Worm (Caenorhabditis elegans) whole organism, L3 larva: ENCODE data around the gene F17E9.16.
"Not testable (repeated sequence)": the region's sequence is repeated elsewhere in the genome, so short reads cannot be mapped to it uniquely, and the experiment has no call there.

Experiments used
- ZK546.5 ChIP-seq: sonication (generic microtip); optimal IDR thresholded peaks from 2 replicates; lab custom pipeline; 2017; ENCODE audit warnings: missing biosample characterization, missing genetic modification characterization
- aly-2 ChIP-seq: fragments of 150-350 bp; optimal IDR thresholded peaks from 2 replicates; lab custom pipeline; 2014; ENCODE audit warnings: missing biosample characterization, missing genetic modification characterization
- ceh-16 ChIP-seq: sonication (generic microtip); optimal IDR thresholded peaks from 2 replicates; lab custom pipeline; 2017; ENCODE audit warnings: missing biosample characterization, missing genetic modification characterization
- ceh-82 ChIP-seq: fragments of 150-350 bp; optimal IDR thresholded peaks from 2 replicates; lab custom pipeline; 2014; ENCODE audit warnings: missing biosample characterization, missing genetic modification characterization
- daf-12 ChIP-seq: fragments of 150-350 bp; optimal IDR thresholded peaks from 2 replicates; lab custom pipeline; 2014; ENCODE audit warnings: missing biosample characterization, missing genetic modification reagents, missing genetic modification characterization
- egl-5 ChIP-seq: fragments of 150-350 bp; optimal IDR thresholded peaks from 2 replicates; lab custom pipeline; 2017; ENCODE audit warnings: missing biosample characterization, missing genetic modification reagents, missing genetic modification characterization, inconsistent platforms
- elt-1 ChIP-seq: fragments of 150-350 bp; optimal IDR thresholded peaks from 2 replicates; lab custom pipeline; 2014; ENCODE audit warnings: missing biosample characterization, missing genetic modification characterization
- eor-1 ChIP-seq, 2 experiments: fragments of 150-350 bp; optimal IDR thresholded peaks; 2 replicates each; lab custom pipeline; 2014 to 2018; ENCODE audit warnings: missing biosample characterization in 2 of 2, missing genetic modification characterization in 2 of 2
- fkh-10 ChIP-seq: sonication (generic microtip); optimal IDR thresholded peaks from 2 replicates; lab custom pipeline; 2017; ENCODE audit warnings: missing biosample characterization, missing genetic modification reagents, missing genetic modification characterization
- fos-1 ChIP-seq: fragments of 150-350 bp; optimal IDR thresholded peaks from 2 replicates; lab custom pipeline; 2014; ENCODE audit warnings: missing biosample characterization, missing genetic modification characterization
- hmg-11 ChIP-seq: sonication (generic microtip); optimal IDR thresholded peaks from 2 replicates; lab custom pipeline; 2016; ENCODE audit warnings: missing genetic modification characterization, missing compliant biosample characterization
- lin-39 ChIP-seq: fragments of 150-350 bp; optimal IDR thresholded peaks from 2 replicates; lab custom pipeline; 2018; ENCODE audit warnings: missing biosample characterization, missing genetic modification reagents, missing genetic modification characterization
- lsy-12 ChIP-seq: sonication (generic microtip); optimal IDR thresholded peaks from 2 replicates; lab custom pipeline; 2016; ENCODE audit warnings: mild to moderate bottlenecking, missing genetic modification characterization, missing compliant biosample characterization
- mdl-1 ChIP-seq: fragments of 150-350 bp; optimal IDR thresholded peaks from 2 replicates; lab custom pipeline; 2014; ENCODE audit warnings: missing biosample characterization, missing genetic modification characterization
- mml-1 ChIP-seq: fragments of 150-350 bp; sonication (generic microtip); optimal IDR thresholded peaks from 3 replicates; lab custom pipeline; 2014; ENCODE audit warnings: missing biosample characterization, missing genetic modification characterization
- nhr-11 ChIP-seq: fragments of 150-350 bp; optimal IDR thresholded peaks from 2 replicates; lab custom pipeline; 2014; ENCODE audit warnings: missing biosample characterization, missing genetic modification characterization
- nhr-12 ChIP-seq: fragments of 150-350 bp; optimal IDR thresholded peaks from 2 replicates; lab custom pipeline; 2014; ENCODE audit warnings: missing biosample characterization, missing genetic modification characterization
- nhr-23 ChIP-seq: fragments of 150-350 bp; optimal IDR thresholded peaks from 2 replicates; lab custom pipeline; 2014; ENCODE audit warnings: missing biosample characterization, missing genetic modification reagents, missing genetic modification characterization
- nhr-25 ChIP-seq: sonication (generic microtip); optimal IDR thresholded peaks from 2 replicates; lab custom pipeline; 2017; ENCODE audit warnings: missing biosample characterization, missing genetic modification characterization
- nhr-28 ChIP-seq: fragments of 150-350 bp; optimal IDR thresholded peaks from 2 replicates; lab custom pipeline; 2014; ENCODE audit warnings: missing biosample characterization, missing genetic modification characterization
- nhr-43 ChIP-seq: sonication (generic microtip); optimal IDR thresholded peaks from 2 replicates; lab custom pipeline; 2016; ENCODE audit warnings: mild to moderate bottlenecking, missing genetic modification characterization, missing compliant biosample characterization; ENCODE audit not compliant: poor library complexity, severe bottlenecking
- nhr-76 ChIP-seq: fragments of 150-350 bp; sonication (generic microtip); optimal IDR thresholded peaks from 5 replicates; lab custom pipeline; 2014; ENCODE audit warnings: missing biosample characterization, missing genetic modification characterization
- nhr-77 ChIP-seq: fragments of 150-350 bp; optimal IDR thresholded peaks from 2 replicates; lab custom pipeline; 2014; ENCODE audit warnings: missing biosample characterization, missing genetic modification characterization
- pha-4 ChIP-seq: fragments of 150-350 bp; optimal IDR thresholded peaks from 2 replicates; lab custom pipeline; 2014; ENCODE audit warnings: missing biosample characterization, missing genetic modification reagents, missing genetic modification characterization
- sea-2 ChIP-seq: fragments of 150-350 bp; sonication (generic microtip); optimal IDR thresholded peaks from 4 replicates; lab custom pipeline; 2014; ENCODE audit warnings: missing biosample characterization, missing genetic modification reagents, missing genetic modification characterization
- snpc-4 ChIP-seq: fragments of 150-350 bp; optimal IDR thresholded peaks from 2 replicates; lab custom pipeline; 2014; ENCODE audit warnings: missing biosample characterization, missing genetic modification characterization
- tbx-2 ChIP-seq: sonication (generic microtip); optimal IDR thresholded peaks from 2 replicates; lab custom pipeline; 2016; ENCODE audit warnings: mild to moderate bottlenecking, missing genetic modification characterization, missing compliant biosample characterization
- unc-39 ChIP-seq: sonication (generic microtip); optimal IDR thresholded peaks from 4 replicates; lab custom pipeline; 2017; ENCODE audit warnings: missing biosample characterization, missing genetic modification characterization
- unc-62 ChIP-seq: fragments of 150-350 bp; sonication (generic microtip); optimal IDR thresholded peaks from 4 replicates; lab custom pipeline; 2014; ENCODE audit warnings: missing biosample characterization, missing genetic modification reagents, missing genetic modification characterization
- zag-1 ChIP-seq: fragments of 150-350 bp; optimal IDR thresholded peaks from 2 replicates; lab custom pipeline; 2014; ENCODE audit warnings: missing biosample characterization, missing genetic modification characterization

The F17E9.16 gene

DNA sequence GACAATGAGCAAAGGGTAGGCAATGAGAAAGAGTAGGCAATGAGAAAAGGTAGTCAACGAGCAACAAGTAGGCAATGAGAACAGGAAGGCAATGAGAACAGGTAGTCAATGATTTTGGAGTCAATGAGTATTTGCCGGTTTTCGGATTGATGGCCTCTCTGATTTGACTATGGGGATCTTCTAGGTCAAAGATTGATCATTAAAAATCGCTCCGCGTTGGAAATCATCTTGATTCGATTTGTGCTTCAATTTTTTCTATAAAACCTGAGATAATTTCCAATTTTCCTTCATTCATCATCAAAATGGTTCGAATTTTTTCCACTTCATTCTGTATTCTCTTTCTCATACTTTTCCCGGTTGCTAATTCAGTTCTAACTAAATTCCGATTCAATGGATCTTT is at the start of gene F17E9.16:
TSS of gene F17E9.16 (plus strand) at position 301 of the 400 bp plus-strand sequence.
- TF ChIP-seq nhr-23; lin-39 (tag; lab: Kevin White, UChicago); hmg-11 (tag; lab: Kevin White, UChicago): not testable (repeated sequence)

DNA sequence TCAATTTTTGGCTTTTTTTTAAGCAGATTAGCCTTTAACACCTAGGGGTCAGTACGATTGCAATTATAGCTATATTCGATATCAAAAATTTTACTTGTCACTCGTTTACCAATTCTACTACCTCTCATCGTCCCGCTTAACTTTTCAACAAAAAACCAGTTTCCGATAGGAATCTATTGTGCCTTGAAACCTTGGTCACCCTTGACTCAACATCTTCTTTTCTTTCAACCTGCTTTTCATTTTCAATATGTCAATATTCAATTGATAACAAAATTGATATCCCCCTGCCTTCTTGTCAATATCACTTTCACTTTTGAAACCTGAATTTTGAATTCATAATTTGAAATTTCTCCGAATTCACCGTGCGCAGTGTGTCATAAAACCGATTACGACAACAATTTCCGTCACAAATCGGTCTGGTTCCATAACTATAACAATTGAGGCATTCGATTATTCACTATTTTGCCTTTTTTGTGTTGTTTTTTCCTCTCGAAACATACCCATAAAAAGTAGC is 49.4 kb upstream of the F17E9.16 start:
- peak; percentile 52 for TF ChIP-seq nhr-25 (tag; lab: Kevin White, UChicago)
- peak; percentile 8 for TF ChIP-seq elt-1 (tag; lab: Kevin White, UChicago)
- TF ChIP-seq ZK546.5, result no peak

DNA sequence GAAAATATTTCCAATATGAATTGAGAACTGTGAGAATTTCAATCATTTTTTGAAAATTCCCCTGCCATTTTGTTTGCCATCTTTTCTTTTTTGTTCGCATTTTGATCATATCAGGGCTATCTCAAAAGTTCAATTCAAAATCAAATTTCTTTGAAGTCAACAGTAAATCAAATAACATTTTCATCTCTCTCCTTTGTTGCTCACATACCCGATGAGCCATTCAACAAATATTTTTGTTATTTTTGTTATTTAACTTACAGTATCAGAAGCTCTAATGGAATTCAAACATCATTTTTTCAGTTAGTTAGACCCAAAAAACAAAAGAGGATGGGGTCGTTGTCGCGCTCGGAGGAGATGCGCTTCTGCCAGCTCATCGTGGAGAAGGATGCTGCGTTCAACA is 48.5 kb upstream of the F17E9.16 start, which contains the start of gene vha-5:
TSS of gene vha-5 (plus strand) at position 301 of the 400 bp plus-strand sequence.
- TF ChIP-seq zag-1 (no peak), pha-4 (tag; lab: Kevin White, UChicago) (peak; percentile 9)
- TF ChIP-seq, all 47 proteins: peak for 1

DNA sequence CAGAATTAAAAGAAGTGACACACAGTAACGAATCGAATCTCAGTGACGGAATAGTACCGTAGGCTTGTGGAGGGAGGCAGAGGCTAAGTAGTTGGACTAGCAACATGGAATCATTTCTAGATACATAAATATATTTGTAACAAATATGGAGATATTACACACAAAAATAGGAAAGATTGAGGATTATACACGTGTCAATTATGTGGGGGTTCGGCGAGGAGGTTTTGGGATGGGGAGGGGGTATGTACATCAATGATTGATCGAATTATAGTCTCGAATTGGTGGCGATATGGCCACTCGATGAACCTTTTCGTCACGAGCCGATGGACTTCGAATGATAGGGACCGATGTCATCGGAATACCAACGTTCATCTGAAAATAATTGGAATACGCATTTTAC is 44.7 kb upstream of the F17E9.16 start:
- peak; percentile 37 for TF ChIP-seq nhr-43
- no peak for TF ChIP-seq mml-1 (tag; lab: Kevin White, UChicago)
- TF ChIP-seq aly-2 (tag; lab: Kevin White, UChicago), result no peak
- TF ChIP-seq, all 47 proteins: peak for 1

DNA sequence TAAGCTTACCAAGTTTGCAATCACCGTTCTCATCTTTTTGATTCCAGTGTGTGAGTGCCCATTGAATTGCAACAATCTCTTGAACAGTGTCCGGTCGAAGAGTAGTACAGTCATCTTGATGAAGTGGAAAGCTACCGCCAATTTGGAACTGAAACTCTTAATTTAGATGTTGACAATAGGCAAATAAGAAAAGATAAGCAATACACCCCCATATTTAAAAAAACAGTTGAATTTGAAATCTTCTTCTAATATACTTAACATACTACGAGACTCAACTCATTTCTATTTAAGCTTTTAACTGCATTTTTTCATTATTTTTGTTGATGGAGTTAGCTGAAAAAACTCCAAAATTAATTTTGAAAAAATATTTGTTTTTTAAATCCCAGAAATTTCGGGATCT is 40.0 kb upstream of the F17E9.16 start:
- TF ChIP-seq nhr-77 (tag; lab: Kevin White, UChicago), result no peak
- no peak for TF ChIP-seq snpc-4
- TF ChIP-seq daf-12 (tag; lab: Kevin White, UChicago), result no peak
- TF ChIP-seq unc-62 (GFP tag; lab: Kevin White, UChicago), result no peak
- TF ChIP-seq mdl-1 (tag; lab: Kevin White, UChicago), result no peak
- no peak for TF ChIP-seq eor-1 (tag; optimal IDR thresholded peaks at IDR 0.05; lab: Kevin White, UChicago)
- TF ChIP-seq tbx-2 (tag; lab: Kevin White, UChicago), result no peak
- no peak for TF ChIP-seq nhr-11
- TF ChIP-seq nhr-43, result no peak
- TF ChIP-seq ceh-16 (tag; lab: Kevin White, UChicago), result no peak

DNA sequence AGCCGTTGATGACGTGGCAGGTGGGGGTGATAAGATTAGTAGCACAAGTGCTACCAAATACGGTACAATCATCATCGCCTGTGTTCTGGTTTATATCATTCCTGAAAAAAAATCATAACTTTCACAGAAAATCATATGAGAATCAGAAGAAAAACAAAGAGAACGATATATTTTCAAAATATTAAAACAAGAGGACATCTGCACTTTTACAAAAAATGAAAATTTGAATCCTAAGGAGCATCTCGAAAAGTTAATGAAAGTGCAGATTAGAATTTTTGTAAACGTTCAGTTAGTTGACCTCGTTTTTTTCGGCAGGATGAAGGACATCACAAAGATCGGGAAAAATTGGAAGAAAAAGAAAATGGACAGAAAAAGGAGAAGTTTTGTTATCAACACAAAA is 39.3 kb upstream of the F17E9.16 start, which contains the start of gene F35H10.10:
TSS of gene F35H10.10 (minus strand) at position 101 of the 400 bp plus-strand sequence.
- TF ChIP-seq nhr-23 (peak; percentile 21), nhr-28 (tag; lab: Kevin White, UChicago) (no peak), ceh-82 (tag; lab: Kevin White, UChicago) (no peak)

DNA sequence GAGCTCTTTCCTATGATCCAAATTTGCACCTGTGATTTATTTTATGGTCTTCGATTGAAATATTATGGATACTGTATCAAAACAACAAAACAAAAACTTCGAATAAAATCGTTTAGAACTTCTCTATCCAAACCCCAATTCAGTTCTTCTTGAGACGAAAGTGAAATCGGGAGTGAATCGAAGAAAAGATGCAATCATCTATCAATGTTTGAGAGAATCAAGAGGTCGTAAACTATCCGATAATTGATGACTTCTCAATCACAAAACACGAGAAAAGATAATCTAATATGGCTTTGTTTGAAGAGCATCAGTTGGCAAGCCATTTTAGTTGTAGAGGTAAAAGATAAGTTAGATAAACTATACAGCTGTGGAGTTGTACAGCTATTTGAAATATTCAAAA is 34.3 kb upstream of the F17E9.16 start:
- TF ChIP-seq ZK546.5 (no peak), nhr-23 (peak; percentile 34)

DNA sequence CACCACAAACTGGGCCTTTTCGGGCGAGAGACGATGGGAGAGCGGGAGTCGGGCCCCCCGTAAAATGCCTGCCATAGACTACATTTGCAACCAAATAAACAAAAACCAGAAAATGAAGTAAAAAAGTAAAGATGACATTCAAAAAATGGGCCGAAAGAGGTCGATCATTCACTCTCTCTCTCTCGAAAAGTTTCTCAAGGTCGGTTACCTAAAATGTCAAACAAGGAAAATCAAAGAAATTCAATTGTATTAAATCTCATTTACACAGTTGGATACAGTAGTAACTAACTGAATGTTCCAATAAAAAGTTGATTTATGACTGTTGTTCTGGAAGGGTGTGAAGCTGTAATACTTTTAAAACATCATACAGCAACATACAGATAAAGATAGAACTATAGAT is 33.3 kb upstream of the F17E9.16 start:
- TF ChIP-seq nhr-25 (tag; lab: Kevin White, UChicago), result peak; percentile 27
- no peak for TF ChIP-seq pha-4 (tag; lab: Kevin White, UChicago)

DNA sequence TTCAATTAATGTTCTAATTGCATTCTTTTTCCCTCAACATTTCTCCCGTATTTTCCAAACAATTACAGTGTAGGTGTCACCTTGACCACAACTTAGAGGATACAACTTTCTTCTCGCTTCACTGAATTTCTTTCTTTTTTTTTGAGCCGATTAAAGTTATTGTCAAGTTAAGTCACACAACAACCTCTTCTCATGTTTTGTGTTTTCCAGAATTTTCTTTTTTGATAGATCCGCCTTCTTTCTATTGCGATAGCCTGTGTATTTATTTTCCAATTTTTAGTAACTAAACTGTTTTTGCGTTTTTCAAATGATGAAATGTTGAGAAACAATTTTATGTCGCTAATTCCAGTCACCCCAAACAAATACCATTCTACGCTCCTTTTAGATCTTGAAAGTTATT is 26.5 kb upstream of the F17E9.16 start, which contains the start of gene F35H10.3:
TSS of gene F35H10.3 (plus strand) at position 301 of the 400 bp plus-strand sequence.
- no peak for TF ChIP-seq eor-1 (tag; optimal IDR thresholded peaks at IDR 0.05; lab: Kevin White, UChicago)

DNA sequence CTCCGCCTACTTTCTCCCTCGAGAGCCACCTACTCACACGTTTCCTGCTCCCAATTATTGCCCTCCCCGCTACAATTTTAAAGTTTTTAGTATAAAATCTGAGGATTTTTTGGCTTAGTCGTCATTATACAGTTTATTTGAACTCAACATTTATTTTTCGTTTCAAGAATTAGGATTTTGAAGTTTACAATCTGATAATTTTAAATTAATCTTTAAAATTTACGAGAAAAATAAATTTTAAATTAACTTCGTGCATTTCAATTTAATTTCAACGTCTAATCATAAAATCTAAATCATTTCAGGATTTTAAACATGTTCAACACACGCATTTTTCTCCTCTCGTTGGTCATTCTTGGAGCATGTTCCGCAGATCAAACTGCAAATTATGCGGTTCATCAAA is 23.2 kb upstream of the F17E9.16 start, which contains the start of gene F35H10.2:
TSS of gene F35H10.2 (plus strand) at position 301 of the 400 bp plus-strand sequence.
- TF ChIP-seq aly-2 (tag; lab: Kevin White, UChicago) (no peak), hmg-11 (tag; lab: Kevin White, UChicago) (no peak), ZK546.5 (no peak), lsy-12 (tag; lab: Kevin White, UChicago) (no peak), fos-1 (no peak), ceh-82 (tag; lab: Kevin White, UChicago) (no peak), nhr-77 (tag; lab: Kevin White, UChicago) (no peak), sea-2 (no peak), egl-5 (tag; lab: Kevin White, UChicago) (no peak), nhr-12 (tag; lab: Kevin White, UChicago) (no peak), nhr-23 (no peak), fkh-10 (GFP tag; lab: Kevin White, UChicago) (no peak), snpc-4 (no peak), unc-39 (no peak), nhr-76 (tag; lab: Kevin White, UChicago) (no peak), nhr-11 (no peak)
